Fruit fly (Drosophila melanogaster): ENCODE data around the gene CG6664.

dm6 chr3L:17001055-17001454, 14.9 kb downstream of the CG6664 start:
- no peak for TF ChIP-seq hbn (GFP tag; IDR thresholded peaks at IDR 0.05; ENCODE audit: partially characterized antibody)
- no peak for TF ChIP-seq vfl (GFP tag; optimal IDR thresholded peaks at IDR 0.05)
- TF ChIP-seq CG14860 (GFP tag; IDR thresholded peaks at IDR 0.05; ENCODE audit: partially characterized antibody), result no peak
- TF ChIP-seq Nf-YC (tag; optimal IDR thresholded peaks at IDR 0.05), result no peak
